Worm (Caenorhabditis elegans) whole organism, late embryonic: Measurements from ENCODE around the gene sftb-6.

Experiments used
- C08G9.2 ChIP-seq: sonication (generic microtip); optimal IDR thresholded peaks from 2 replicates; lab custom pipeline; 2016; ENCODE audit warnings: mild to moderate bottlenecking, missing genetic modification characterization, moderate library complexity, missing compliant biosample characterization
- K02D7.2 ChIP-seq: sonication (generic microtip); optimal IDR thresholded peaks from 2 replicates; lab custom pipeline; 2017; ENCODE audit warnings: mild to moderate bottlenecking, missing genetic modification characterization, missing compliant biosample characterization
- K09A11.1 ChIP-seq: sonication (generic microtip); optimal IDR thresholded peaks from 2 replicates; lab custom pipeline; 2017; ENCODE audit warnings: antibody characterized with exemption, mild to moderate bottlenecking, missing genetic modification characterization, missing compliant biosample characterization; ENCODE audit not compliant: insufficient read depth
- Y22D7AL.16 ChIP-seq: sonication (generic microtip); optimal IDR thresholded peaks from 2 replicates; lab custom pipeline; 2016; ENCODE audit warnings: missing genetic modification characterization, missing compliant biosample characterization
- ahr-1 ChIP-seq: sonication (generic microtip); optimal IDR thresholded peaks from 2 replicates; lab custom pipeline; 2016; ENCODE audit warnings: missing genetic modification characterization, missing compliant biosample characterization
- ceh-14 ChIP-seq: sonication (generic microtip); optimal IDR thresholded peaks from 2 replicates; lab custom pipeline; 2016; ENCODE audit warnings: missing genotype, missing genetic modification characterization, missing compliant biosample characterization
- ceh-19 ChIP-seq: fragments of 200-800 bp; sonication (Bioruptor generic); optimal IDR thresholded peaks from 2 replicates; lab custom pipeline; 2018; ENCODE audit warnings: mild to moderate bottlenecking, missing genetic modification characterization, missing compliant biosample characterization
- ceh-24 ChIP-seq: sonication (generic microtip); optimal IDR thresholded peaks from 2 replicates; lab custom pipeline; 2016; ENCODE audit warnings: mild to moderate bottlenecking, missing genetic modification characterization, missing compliant biosample characterization
- ceh-30 ChIP-seq: fragments of 150-350 bp; optimal IDR thresholded peaks from 2 replicates; lab custom pipeline; 2014; ENCODE audit warnings: missing biosample characterization, missing genetic modification characterization
- ceh-31 ChIP-seq: sonication (generic microtip); optimal IDR thresholded peaks from 2 replicates; lab custom pipeline; 2016; ENCODE audit warnings: missing genetic modification characterization, missing compliant biosample characterization
- ceh-34 ChIP-seq: sonication (generic microtip); optimal IDR thresholded peaks from 2 replicates; lab custom pipeline; 2016; ENCODE audit warnings: mild to moderate bottlenecking, missing genetic modification characterization, missing compliant biosample characterization
- ceh-45 ChIP-seq: fragments of 200-800 bp; sonication (Bioruptor generic); IDR thresholded peaks from 2 replicates; pipeline ENCODE4 v1.3.6; 2022; ENCODE audit warnings: missing genetic modification reagents, missing genetic modification characterization, missing compliant biosample characterization
- ceh-6 ChIP-seq: fragments of 200-800 bp; sonication (Bioruptor generic); optimal IDR thresholded peaks from 2 replicates; lab custom pipeline; 2018; ENCODE audit warnings: mild to moderate bottlenecking, missing genetic modification characterization, missing compliant biosample characterization
- ceh-9 ChIP-seq: sonication (generic microtip); optimal IDR thresholded peaks from 2 replicates; lab custom pipeline; 2016; ENCODE audit warnings: mild to moderate bottlenecking, missing genetic modification characterization, inconsistent platforms, missing compliant biosample characterization
- che-1 ChIP-seq: sonication (generic microtip); optimal IDR thresholded peaks from 2 replicates; lab custom pipeline; 2016; ENCODE audit warnings: mild to moderate bottlenecking, missing genetic modification characterization, missing compliant biosample characterization
- dmd-4 ChIP-seq: sonication (generic microtip); optimal IDR thresholded peaks from 2 replicates; lab custom pipeline; 2016; ENCODE audit warnings: borderline replicate concordance, missing genetic modification characterization, missing compliant biosample characterization
- ets-4 ChIP-seq: sonication (generic microtip); optimal IDR thresholded peaks from 2 replicates; lab custom pipeline; 2016; ENCODE audit warnings: missing genetic modification characterization, missing compliant biosample characterization
- fax-1 ChIP-seq: sonication (generic microtip); optimal IDR thresholded peaks from 2 replicates; lab custom pipeline; 2016; ENCODE audit warnings: missing genotype, missing genetic modification characterization, missing compliant biosample characterization
- fkh-6 ChIP-seq: sonication (generic microtip); optimal IDR thresholded peaks from 2 replicates; lab custom pipeline; 2016; ENCODE audit warnings: missing genetic modification characterization, missing compliant biosample characterization
- gmeb-2 ChIP-seq: sonication (generic microtip); optimal IDR thresholded peaks from 2 replicates; lab custom pipeline; 2016; ENCODE audit warnings: missing genetic modification characterization, inconsistent platforms, missing compliant biosample characterization
- hlh-13 ChIP-seq: fragments of 200-800 bp; sonication (Bioruptor generic); optimal IDR thresholded peaks from 2 replicates; lab custom pipeline; 2018; ENCODE audit warnings: mild to moderate bottlenecking, missing genetic modification characterization, missing compliant biosample characterization
- hlh-15 ChIP-seq: sonication (generic microtip); optimal IDR thresholded peaks from 2 replicates; lab custom pipeline; 2016; ENCODE audit warnings: missing genetic modification characterization, missing compliant biosample characterization
- hlh-30 ChIP-seq: sonication (generic microtip); optimal IDR thresholded peaks from 2 replicates; lab custom pipeline; 2017; ENCODE audit warnings: antibody characterized with exemption, missing genetic modification characterization, missing compliant biosample characterization; ENCODE audit not compliant: insufficient read depth
- hlh-8 ChIP-seq: sonication (generic microtip); optimal IDR thresholded peaks from 2 replicates; lab custom pipeline; 2016; ENCODE audit warnings: missing genotype, missing genetic modification characterization, missing compliant biosample characterization
- lin-11 ChIP-seq: fragments of 200-800 bp; sonication (Bioruptor generic); optimal IDR thresholded peaks from 2 replicates; lab custom pipeline; 2018; ENCODE audit warnings: mild to moderate bottlenecking, missing genetic modification characterization, missing compliant biosample characterization
- madf-2 ChIP-seq: sonication (generic microtip); optimal IDR thresholded peaks from 2 replicates; lab custom pipeline; 2017; ENCODE audit warnings: missing genetic modification characterization, missing compliant biosample characterization
- nfya-1 ChIP-seq: sonication (generic microtip); optimal IDR thresholded peaks from 2 replicates; lab custom pipeline; 2017; ENCODE audit warnings: missing genetic modification characterization, mild to moderate bottlenecking, missing compliant biosample characterization, antibody characterized with exemption, moderate library complexity
- nhr-232 ChIP-seq: sonication (generic microtip); optimal IDR thresholded peaks from 2 replicates; lab custom pipeline; 2016; ENCODE audit warnings: missing genetic modification characterization, missing compliant biosample characterization
- npax-4 ChIP-seq: sonication (generic microtip); optimal IDR thresholded peaks from 2 replicates; lab custom pipeline; 2016; ENCODE audit warnings: missing genetic modification characterization, missing compliant biosample characterization
- pag-3 ChIP-seq: sonication (generic microtip); optimal IDR thresholded peaks from 2 replicates; lab custom pipeline; 2016; ENCODE audit warnings: missing compliant biosample characterization, missing genetic modification characterization, borderline replicate concordance
- pha-2 ChIP-seq: sonication (generic microtip); optimal IDR thresholded peaks from 2 replicates; lab custom pipeline; 2017; ENCODE audit warnings: mild to moderate bottlenecking, missing genetic modification characterization, missing compliant biosample characterization
- pha-4 ChIP-seq: fragments of 150-350 bp; optimal IDR thresholded peaks from 2 replicates; lab custom pipeline; 2018; ENCODE audit warnings: missing biosample characterization, missing genetic modification reagents, missing genetic modification characterization
- pros-1 ChIP-seq: fragments of 150-350 bp; optimal IDR thresholded peaks from 2 replicates; lab custom pipeline; 2014; ENCODE audit warnings: missing biosample characterization, missing genetic modification reagents, missing genetic modification characterization
- rnt-1 ChIP-seq: sonication (generic microtip); optimal IDR thresholded peaks from 2 replicates; lab custom pipeline; 2016; ENCODE audit warnings: missing genetic modification characterization, missing compliant biosample characterization
- sdc-2 ChIP-seq: sonication (generic microtip); optimal IDR thresholded peaks from 2 replicates; lab custom pipeline; 2016; ENCODE audit warnings: missing genotype, missing genetic modification characterization, missing compliant biosample characterization
- sox-2 ChIP-seq: fragments of 200-800 bp; sonication (Bioruptor generic); IDR thresholded peaks from 2 replicates; pipeline ENCODE4 v1.3.6; 2022; ENCODE audit warnings: missing genetic modification reagents, missing genetic modification characterization, missing compliant biosample characterization
- tbx-2 ChIP-seq: sonication (generic microtip); optimal IDR thresholded peaks from 2 replicates; lab custom pipeline; 2016; ENCODE audit warnings: missing genetic modification characterization, missing compliant biosample characterization
- unc-42 ChIP-seq: sonication (generic microtip); optimal IDR thresholded peaks from 2 replicates; lab custom pipeline; 2016; ENCODE audit warnings: missing genotype, missing genetic modification characterization, missing compliant biosample characterization
- zip-5 ChIP-seq: sonication (generic microtip); optimal IDR thresholded peaks from 2 replicates; lab custom pipeline; 2016; ENCODE audit warnings: missing genetic modification characterization, missing compliant biosample characterization
- ztf-16 ChIP-seq: sonication (generic microtip); optimal IDR thresholded peaks from 2 replicates; lab custom pipeline; 2017; ENCODE audit warnings: missing genetic modification characterization, missing compliant biosample characterization

sftb-6 gene

ce11 chrII:57873-58272, 40.3 kb upstream of the sftb-6 start:
- TF ChIP-seq nfya-1 (tag; lab: Kevin White, UChicago), result no peak
- no peak for TF ChIP-seq ceh-34
- no peak for TF ChIP-seq sdc-2 (tag; lab: Kevin White, UChicago)
- TF ChIP-seq K09A11.1, result no peak
- TF ChIP-seq hlh-13 (GFP tag; lab: Kevin White, UChicago), result no peak
- TF ChIP-seq fkh-6 (tag; lab: Kevin White, UChicago), result no peak
- TF ChIP-seq ets-4 (tag; lab: Kevin White, UChicago), result no peak
- TF ChIP-seq che-1 (tag; lab: Kevin White, UChicago), result no peak
- TF ChIP-seq sox-2 (GFP tag; lab: Robert Waterston, UW), result no peak
- TF ChIP-seq ceh-45 (GFP tag; lab: Robert Waterston, UW), result no peak
- no peak for TF ChIP-seq K02D7.2 (tag; lab: Kevin White, UChicago)
- TF ChIP-seq fax-1, result no peak
- no peak for TF ChIP-seq rnt-1 (tag; lab: Kevin White, UChicago)

- TF ChIP-seq pag-3 (tag; lab: Kevin White, UChicago) (no peak), ceh-30 (no peak), lin-11 (tag; lab: Kevin White, UChicago) (no peak), C08G9.2 (tag; lab: Kevin White, UChicago) (no peak), ceh-45 (GFP tag; lab: Robert Waterston, UW) (no peak), ahr-1 (tag; lab: Kevin White, UChicago) (no peak), nhr-232 (tag; lab: Kevin White, UChicago) (no peak), unc-42 (no peak), npax-4 (tag; lab: Kevin White, UChicago) (no peak), dmd-4 (no peak), pha-4 (no peak), ztf-16 (tag; lab: Kevin White, UChicago) (no peak)
- TF ChIP-seq, all 69 proteins: peak for 0
Measured at ce11 chrII:60049-60448, 38.2 kb upstream of the sftb-6 start.

- TF ChIP-seq gmeb-2 (no peak), ets-4 (tag; lab: Kevin White, UChicago) (no peak), hlh-8 (tag; lab: Kevin White, UChicago) (no peak), hlh-30 (tag; lab: Kevin White, UChicago) (no peak), ceh-34 (no peak), ceh-14 (tag; lab: Kevin White, UChicago) (no peak), pha-2 (tag; lab: Kevin White, UChicago) (no peak), Y22D7AL.16 (tag; lab: Kevin White, UChicago) (no peak), pag-3 (tag; lab: Kevin White, UChicago) (no peak), ceh-6 (GFP tag; lab: Kevin White, UChicago) (no peak), K09A11.1 (no peak), ceh-19 (GFP tag; lab: Kevin White, UChicago) (no peak), sdc-2 (tag; lab: Kevin White, UChicago) (no peak), unc-42 (no peak), ceh-24 (tag; lab: Kevin White, UChicago) (no peak)
Measured at ce11 chrII:61013-61412, 37.2 kb upstream of the sftb-6 start, which contains the start of gene C23H3.2. Gene C23H3.2 (plus strand): TSS chrII:61313.

- TF ChIP-seq madf-2 (no peak), C08G9.2 (tag; lab: Kevin White, UChicago) (no peak), Y22D7AL.16 (tag; lab: Kevin White, UChicago) (no peak), ceh-31 (tag; lab: Kevin White, UChicago) (no peak), fax-1 (no peak), dmd-4 (no peak), K02D7.2 (tag; lab: Kevin White, UChicago) (no peak), tbx-2 (tag; lab: Kevin White, UChicago) (no peak), ceh-9 (tag; lab: Kevin White, UChicago) (no peak), hlh-15 (tag; lab: Kevin White, UChicago) (no peak), pha-4 (no peak), ceh-6 (GFP tag; lab: Kevin White, UChicago) (no peak), ceh-45 (GFP tag; lab: Robert Waterston, UW) (no peak), nhr-232 (tag; lab: Kevin White, UChicago) (no peak), pros-1 (no peak), zip-5 (no peak), gmeb-2 (no peak), pag-3 (tag; lab: Kevin White, UChicago) (no peak), nfya-1 (tag; lab: Kevin White, UChicago) (no peak)
Measured at ce11 chrII:65484-65883, 32.7 kb upstream of the sftb-6 start.
